Worm (Caenorhabditis elegans) whole organism, L1 larva: ENCODE results near the gene srdh-1.

Experiments
- C04F5.9 ChIP-seq: sonication (generic microtip); optimal IDR thresholded peaks from 2 replicates; lab custom pipeline; 2016; ENCODE audit warnings: missing genetic modification characterization, missing compliant biosample characterization
- aly-2 ChIP-seq: fragments of 150-350 bp; optimal IDR thresholded peaks from 2 replicates; lab custom pipeline; 2014; ENCODE audit warnings: missing biosample characterization, missing genetic modification characterization
- ama-1 ChIP-seq: fragments of 150-350 bp; optimal IDR thresholded peaks from 2 replicates; lab custom pipeline; 2014
- blmp-1 ChIP-seq: fragments of 150-350 bp; optimal IDR thresholded peaks from 2 replicates; lab custom pipeline; 2014; ENCODE audit warnings: missing biosample characterization, missing genetic modification characterization
- ceh-8 ChIP-seq: fragments of 200-800 bp; sonication (Bioruptor generic); optimal IDR thresholded peaks from 2 replicates; lab custom pipeline; 2018; ENCODE audit warnings: mild to moderate bottlenecking, missing genetic modification characterization, moderate library complexity, missing compliant biosample characterization
- ces-1 ChIP-seq: fragments of 150-350 bp; optimal IDR thresholded peaks from 2 replicates; lab custom pipeline; 2014; ENCODE audit warnings: missing biosample characterization, missing genetic modification reagents, missing genetic modification characterization
- dpl-1 ChIP-seq, 3 experiments: fragments of 150-350 bp in 2 of 3; sonication (generic microtip) in 1 of 3; optimal IDR thresholded peaks; 2 replicates each; lab custom pipeline; 2014 to 2017; ENCODE audit warnings: missing biosample characterization in 3 of 3, missing genetic modification characterization in 3 of 3, missing genetic modification reagents in 3 of 3
- dsc-1 ChIP-seq: sonication (generic microtip); optimal IDR thresholded peaks from 2 replicates; lab custom pipeline; 2016; ENCODE audit warnings: mild to moderate bottlenecking, missing genetic modification characterization, missing compliant biosample characterization
- elt-2 ChIP-seq: sonication (generic microtip); optimal IDR thresholded peaks from 2 replicates; lab custom pipeline; 2016; ENCODE audit warnings: missing genetic modification characterization, mild to moderate bottlenecking, inconsistent platforms, missing compliant biosample characterization, missing genetic modification reagents
- elt-3 ChIP-seq, 6 experiments: fragments of 150-350 bp in 1 of 6; sonication (generic microtip); optimal IDR thresholded peaks; 2 replicates each; lab custom pipeline; 2017 to 2018; ENCODE audit warnings: missing biosample characterization in 6 of 6, missing genetic modification characterization in 6 of 6, inconsistent platforms in 1 of 6
- grh-1 ChIP-seq: fragments of 200-800 bp; sonication (Bioruptor generic); IDR thresholded peaks from 2 replicates; pipeline ENCODE4 v1.3.6; 2022; ENCODE audit warnings: missing genetic modification reagents, missing genetic modification characterization, missing compliant biosample characterization
- hlh-17 ChIP-seq: fragments of 200-800 bp; sonication (Bioruptor generic); optimal IDR thresholded peaks from 2 replicates; lab custom pipeline; 2018; ENCODE audit warnings: missing genetic modification characterization, mild to moderate bottlenecking, missing compliant biosample characterization, moderate library complexity, borderline replicate concordance
- hpl-2 ChIP-seq: fragments of 150-350 bp; optimal IDR thresholded peaks from 2 replicates; lab custom pipeline; 2014; ENCODE audit warnings: missing biosample characterization, missing genetic modification reagents, missing genetic modification characterization
- isw-1 ChIP-seq: fragments of 200-800 bp; sonication (Bioruptor generic); IDR thresholded peaks from 2 replicates; pipeline ENCODE4 v1.3.6; 2022; ENCODE audit warnings: missing genetic modification characterization, missing compliant biosample characterization
- lin-14 ChIP-seq: fragments of 200-800 bp; sonication (Bioruptor generic); optimal IDR thresholded peaks from 2 replicates; lab custom pipeline; 2018; ENCODE audit warnings: mild to moderate bottlenecking, missing genetic modification characterization, moderate library complexity, missing compliant biosample characterization
- lin-39 ChIP-seq: fragments of 150-350 bp; optimal IDR thresholded peaks from 2 replicates; lab custom pipeline; 2014; ENCODE audit warnings: missing biosample characterization, missing genetic modification reagents, missing genetic modification characterization
- lsy-2 ChIP-seq, 2 experiments: fragments of 150-350 bp; optimal IDR thresholded peaks; 2 replicates each; lab custom pipeline; 2014; ENCODE audit warnings: missing biosample characterization in 2 of 2, missing genetic modification characterization in 2 of 2
- mdl-1 ChIP-seq, 2 experiments: fragments of 150-350 bp; optimal IDR thresholded peaks; 2 replicates each; lab custom pipeline; 2014 to 2017; ENCODE audit warnings: missing biosample characterization in 2 of 2, missing genetic modification characterization in 2 of 2, inconsistent platforms in 1 of 2
- mef-2 ChIP-seq: fragments of 150-350 bp; optimal IDR thresholded peaks from 2 replicates; lab custom pipeline; 2014; ENCODE audit warnings: missing biosample characterization, missing genetic modification characterization
- nhr-20 ChIP-seq: sonication (generic microtip); optimal IDR thresholded peaks from 2 replicates; lab custom pipeline; 2016; ENCODE audit warnings: mild to moderate bottlenecking, missing genetic modification characterization, missing compliant biosample characterization
- nhr-237 ChIP-seq: fragments of 150-350 bp; optimal IDR thresholded peaks from 2 replicates; lab custom pipeline; 2014; ENCODE audit warnings: missing biosample characterization, missing genetic modification characterization
- nhr-47 ChIP-seq: sonication (generic microtip); optimal IDR thresholded peaks from 2 replicates; lab custom pipeline; 2016; ENCODE audit warnings: mild to moderate bottlenecking, missing genetic modification characterization, moderate library complexity, missing compliant biosample characterization
- nhr-76 ChIP-seq: sonication (generic microtip); optimal IDR thresholded peaks from 2 replicates; lab custom pipeline; 2017; ENCODE audit warnings: missing biosample characterization, missing genetic modification characterization
- nhr-84 ChIP-seq: sonication (generic microtip); optimal IDR thresholded peaks from 2 replicates; lab custom pipeline; 2017; ENCODE audit warnings: missing biosample characterization, missing genetic modification characterization
- nhr-85 ChIP-seq: sonication (generic microtip); peaks from one replicate; lab custom pipeline; 2016; ENCODE audit warnings: missing genetic modification characterization, inconsistent platforms, missing compliant biosample characterization
- nhr-90 ChIP-seq: sonication (generic microtip); optimal IDR thresholded peaks from 2 replicates; lab custom pipeline; 2016; ENCODE audit warnings: mild to moderate bottlenecking, missing genetic modification characterization, missing compliant biosample characterization; ENCODE audit not compliant: poor library complexity
- pag-3 ChIP-seq: sonication (generic microtip); optimal IDR thresholded peaks from 2 replicates; lab custom pipeline; 2017; ENCODE audit warnings: missing genetic modification characterization, mild to moderate bottlenecking, missing compliant biosample characterization, antibody characterized with exemption, borderline replicate concordance; ENCODE audit not compliant: insufficient read depth
- pqm-1 ChIP-seq: sonication (generic microtip); optimal IDR thresholded peaks from 3 replicates; lab custom pipeline; 2017; ENCODE audit warnings: missing biosample characterization, missing genetic modification characterization
- skn-1 ChIP-seq: fragments of 150-350 bp; optimal IDR thresholded peaks from 2 replicates; lab custom pipeline; 2014; ENCODE audit warnings: missing biosample characterization, missing genetic modification characterization
- snpc-4 ChIP-seq: fragments of 150-350 bp; optimal IDR thresholded peaks from 2 replicates; lab custom pipeline; 2014; ENCODE audit warnings: missing biosample characterization, missing genetic modification characterization
- snu-23 ChIP-seq: sonication (generic microtip); optimal IDR thresholded peaks from 2 replicates; lab custom pipeline; 2016; ENCODE audit warnings: missing genetic modification characterization, missing compliant biosample characterization
- sox-4 ChIP-seq: sonication (generic microtip); optimal IDR thresholded peaks from 2 replicates; lab custom pipeline; 2016; ENCODE audit warnings: missing genetic modification characterization, missing compliant biosample characterization
- sptf-1 ChIP-seq: fragments of 150-350 bp; optimal IDR thresholded peaks from 2 replicates; lab custom pipeline; 2014; ENCODE audit warnings: missing biosample characterization, missing genetic modification characterization
- unc-130 ChIP-seq: fragments of 150-350 bp; optimal IDR thresholded peaks from 2 replicates; lab custom pipeline; 2017; ENCODE audit warnings: missing biosample characterization, missing genetic modification characterization, inconsistent platforms
- unc-62 ChIP-seq: fragments of 150-350 bp; optimal IDR thresholded peaks from 2 replicates; lab custom pipeline; 2014; ENCODE audit warnings: missing biosample characterization, missing genetic modification reagents, missing genetic modification characterization
- unc-86 ChIP-seq: sonication (generic microtip); optimal IDR thresholded peaks from 2 replicates; lab custom pipeline; 2016; ENCODE audit warnings: missing genetic modification characterization, missing compliant biosample characterization
- vab-15 ChIP-seq: sonication (generic microtip); optimal IDR thresholded peaks from 2 replicates; lab custom pipeline; 2017; ENCODE audit warnings: missing genotype, mild to moderate bottlenecking, missing genetic modification characterization, missing compliant biosample characterization
- zip-4 ChIP-seq: fragments of 200-800 bp; sonication (Bioruptor generic); optimal IDR thresholded peaks from 2 replicates; lab custom pipeline; 2018; ENCODE audit warnings: mild to moderate bottlenecking, missing genetic modification characterization, moderate library complexity, missing compliant biosample characterization
- ztf-11 ChIP-seq, 2 experiments: sonication (generic microtip); optimal IDR thresholded peaks; 2 replicates each; lab custom pipeline; 2016 to 2017; ENCODE audit warnings: missing genetic modification characterization in 2 of 2, missing biosample characterization in 1 of 2, missing compliant biosample characterization in 1 of 2
- ztf-4 ChIP-seq: fragments of 150-350 bp; optimal IDR thresholded peaks from 2 replicates; lab custom pipeline; 2014; ENCODE audit warnings: missing biosample characterization, missing genetic modification characterization

The srdh-1 gene

ce11 chrII:8222309-8223065, 42.0 kb upstream of the srdh-1 start, which contains the start of gene dab-1 (continued):
- no peak for TF ChIP-seq sox-4 (tag; lab: Kevin White, UChicago)

DNA sequence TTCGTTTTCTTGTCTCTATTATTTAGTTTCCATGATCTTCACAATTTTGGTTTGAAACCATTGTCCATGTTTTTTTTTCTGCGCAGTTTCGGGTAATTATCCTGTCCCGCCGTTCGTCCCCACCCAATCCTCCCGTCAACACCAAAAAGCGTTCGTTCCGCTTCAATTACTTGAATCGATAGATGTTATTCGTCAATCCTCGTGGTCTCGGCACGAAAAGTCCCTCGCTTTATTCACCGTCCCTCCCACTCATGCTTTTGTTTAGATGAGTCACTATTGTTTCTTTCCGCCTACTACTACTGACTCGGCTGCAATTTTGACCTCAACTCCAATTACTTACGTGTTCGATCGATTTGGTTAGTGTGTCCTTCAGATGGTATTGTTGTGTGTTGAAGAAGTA, 41.0 kb upstream of the srdh-1 start:
- TF ChIP-seq nhr-76 (no peak), ztf-11 (tag; optimal IDR thresholded peaks at IDR 0.05; lab: Kevin White, UChicago) (no peak), ces-1 (GFP tag; lab: Kevin White, UChicago) (no peak), unc-86 (tag; lab: Kevin White, UChicago) (no peak), nhr-85 (peak; percentile 41), grh-1 (no peak)

DNA sequence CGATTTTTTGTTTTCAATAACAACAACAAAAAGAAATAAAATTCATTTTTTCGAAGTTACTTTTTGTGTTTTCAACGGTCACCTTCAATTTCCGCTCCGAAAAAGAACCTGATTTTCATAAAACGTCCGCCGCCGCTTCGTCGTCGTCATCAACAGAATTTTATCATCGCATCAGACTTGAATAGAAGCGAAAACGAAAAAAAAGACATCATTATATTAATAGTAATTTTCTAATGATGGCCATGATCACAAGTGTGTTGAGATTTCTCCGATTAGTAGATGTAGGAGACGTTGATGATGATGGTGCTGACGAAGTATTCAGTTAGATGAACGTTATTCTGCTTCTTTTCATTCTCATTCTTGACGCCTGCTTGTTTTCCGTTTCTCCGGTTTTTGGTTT, 40.5 kb upstream of the srdh-1 start:
- TF ChIP-seq elt-3 (tag; optimal IDR thresholded peaks at IDR 0.05; lab: Kevin White, UChicago) (peak in 1 of 6 experiments; percentile 14), ceh-8 (GFP tag; lab: Kevin White, UChicago) (peak; percentile 31), sptf-1 (tag; lab: Kevin White, UChicago) (no peak), blmp-1 (peak; percentile 78), hpl-2 (GFP tag; lab: Kevin White, UChicago) (no peak), ces-1 (GFP tag; lab: Kevin White, UChicago) (no peak), dpl-1 (GFP tag; optimal IDR thresholded peaks at IDR 0.05; lab: Kevin White, UChicago) (no peak), nhr-237 (tag; lab: Kevin White, UChicago) (no peak)

DNA sequence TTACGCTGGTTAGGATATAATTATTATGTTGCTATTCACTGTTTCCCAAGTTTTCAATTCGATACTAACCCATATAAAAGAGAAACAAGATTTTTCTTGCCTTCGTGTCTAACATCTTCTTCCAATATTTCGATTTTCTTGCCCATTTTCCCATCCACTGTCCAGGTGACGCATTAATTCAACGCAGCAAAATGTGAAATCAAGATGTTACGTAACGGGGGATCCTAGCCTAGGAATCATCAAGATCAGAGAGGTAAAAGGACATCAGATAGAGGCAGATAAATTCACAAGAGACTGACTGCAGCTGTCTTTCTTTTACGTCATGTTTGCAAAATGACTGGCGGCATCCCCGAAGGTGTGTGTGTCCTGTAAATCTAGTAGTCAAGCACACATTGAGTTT, 39.8 kb upstream of the srdh-1 start:
- TF ChIP-seq ces-1 (GFP tag; lab: Kevin White, UChicago) (no peak), aly-2 (tag; lab: Kevin White, UChicago) (no peak), nhr-90 (tag; lab: Kevin White, UChicago) (no peak), blmp-1 (peak; percentile 85), elt-3 (tag; optimal IDR thresholded peaks at IDR 0.05; lab: Kevin White, UChicago) (peak in 1 of 6 experiments; percentile 4), nhr-85 (peak; percentile 6), lin-14 (GFP tag; lab: Kevin White, UChicago) (peak; percentile 23)

DNA sequence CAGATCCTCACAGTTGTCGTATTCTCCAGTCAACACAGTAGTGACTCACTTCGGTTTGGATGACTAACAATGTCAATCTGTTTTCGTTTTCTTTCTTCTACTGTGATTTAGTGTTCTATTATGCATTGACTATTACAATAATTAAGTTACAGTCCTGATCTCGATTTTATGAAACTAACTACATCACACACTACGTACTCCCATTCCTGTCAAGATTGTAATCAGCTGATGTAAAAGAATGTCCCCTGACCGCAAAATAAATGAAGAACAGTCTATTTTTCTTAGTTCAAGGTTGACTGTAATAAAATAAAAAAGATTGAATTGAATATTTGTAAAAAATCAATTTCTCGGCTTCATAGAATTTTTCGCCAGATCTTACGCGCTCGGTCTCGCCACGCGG, 39.1 kb upstream of the srdh-1 start:
- TF ChIP-seq dpl-1 (GFP tag; optimal IDR thresholded peaks at IDR 0.05; lab: Kevin White, UChicago), result no peak
- peak; percentile 72 for TF ChIP-seq nhr-85
- TF ChIP-seq mdl-1 (tag; optimal IDR thresholded peaks at IDR 0.05; lab: Kevin White, UChicago), result no peak
- no peak for TF ChIP-seq mef-2 (tag; lab: Kevin White, UChicago)
- TF ChIP-seq pqm-1 (tag; lab: Kevin White, UChicago), result no peak
- TF ChIP-seq aly-2 (tag; lab: Kevin White, UChicago), result no peak
- peak; percentile 29 for TF ChIP-seq nhr-20 (tag; lab: Kevin White, UChicago)
- peak in 1 of 2 experiments; percentile 24 for TF ChIP-seq lsy-2 (tag; optimal IDR thresholded peaks at IDR 0.05; lab: Kevin White, UChicago)
- TF ChIP-seq blmp-1, result no peak

- TF ChIP-seq ama-1, result no peak
- TF ChIP-seq nhr-85, result peak; percentile 76
- TF ChIP-seq aly-2 (tag; lab: Kevin White, UChicago), result no peak
- no peak for TF ChIP-seq lsy-2 (tag; optimal IDR thresholded peaks at IDR 0.05; lab: Kevin White, UChicago)
- TF ChIP-seq snu-23, result peak; percentile 6
- TF ChIP-seq isw-1 (GFP tag; lab: Robert Waterston, UW), result no peak
- TF ChIP-seq ztf-4, result no peak
- no peak for TF ChIP-seq elt-2 (tag; lab: Kevin White, UChicago)
- TF ChIP-seq lin-39 (tag; lab: Kevin White, UChicago), result no peak
- no peak for TF ChIP-seq hlh-17 (GFP tag; lab: Kevin White, UChicago)
- no peak for TF ChIP-seq C04F5.9 (tag; lab: Kevin White, UChicago)
- no peak for TF ChIP-seq unc-62
- no peak for TF ChIP-seq sox-4 (tag; lab: Kevin White, UChicago)
- TF ChIP-seq vab-15 (tag; lab: Kevin White, UChicago), result no peak
- no peak for TF ChIP-seq unc-130 (tag; lab: Kevin White, UChicago)
- TF ChIP-seq ceh-8 (GFP tag; lab: Kevin White, UChicago), result no peak
- no peak for TF ChIP-seq snpc-4 (tag; lab: Kevin White, UChicago)
- no peak for TF ChIP-seq skn-1 (tag; lab: Kevin White, UChicago)
- no peak for TF ChIP-seq dsc-1 (tag; lab: Kevin White, UChicago)
- no peak for TF ChIP-seq nhr-47
- TF ChIP-seq nhr-84, result no peak
- 0 out of 2 replicates have a peak, but pooled peaks have one; percentile 16 for TF ChIP-seq grh-1
- TF ChIP-seq pag-3 (tag; lab: Kevin White, UChicago), result no peak
- no peak for TF ChIP-seq zip-4
Observed at ce11 chrII:8225914-8226313, 38.5 kb upstream of the srdh-1 start.
